Worm (Caenorhabditis elegans) whole organism, early embryonic: ENCODE data around the gene F35A5.8.

ENCODE experiments used
- B0310.2 ChIP-seq: sonication (generic microtip); optimal IDR thresholded peaks from 2 replicates; lab custom pipeline; 2016; ENCODE audit warnings: mild to moderate bottlenecking, missing genetic modification characterization, missing compliant biosample characterization
- F13C5.2 ChIP-seq: sonication (generic microtip); optimal IDR thresholded peaks from 2 replicates; lab custom pipeline; 2017; ENCODE audit warnings: mild to moderate bottlenecking, missing genetic modification characterization, inconsistent platforms, missing compliant biosample characterization
- ama-1 ChIP-seq: fragments of 150-350 bp; optimal IDR thresholded peaks from 2 replicates; lab custom pipeline; 2014
- flt-1 ChIP-seq: fragments of 200-800 bp; sonication (Bioruptor generic); IDR thresholded peaks from 2 replicates; pipeline ENCODE4 v1.3.6; 2022; ENCODE audit warnings: missing genetic modification characterization, missing compliant biosample characterization
- hmbx-1 ChIP-seq: sonication (generic microtip); optimal IDR thresholded peaks from 2 replicates; lab custom pipeline; 2016; ENCODE audit warnings: mild to moderate bottlenecking, missing genetic modification characterization, missing compliant biosample characterization

- TF ChIP-seq hmbx-1 (no peak), B0310.2 (tag; lab: Kevin White, UChicago) (no peak), F13C5.2 (tag; lab: Kevin White, UChicago) (no peak), flt-1 (no peak), ama-1 (no peak)
These were observed 10.5 kb downstream of the F35A5.8 start, which contains the start of gene idpp-5 for ce11 chrX:3792715-3793114.
